Worm (Caenorhabditis elegans) whole organism, midembryonic: ENCODE data around the gene R186.8.

Experiments
- T22C8.4 ChIP-seq: fragments of 200-800 bp; sonication (Bioruptor generic); IDR thresholded peaks from 2 replicates; pipeline ENCODE4 v1.3.6; 2022; ENCODE audit warnings: missing genetic modification characterization, missing compliant biosample characterization
- med-1 ChIP-seq: sonication (generic microtip); optimal IDR thresholded peaks from 2 replicates; lab custom pipeline; 2017; ENCODE audit warnings: missing genetic modification characterization, mild to moderate bottlenecking, missing compliant biosample characterization, antibody characterized with exemption, missing genetic modification reagents; ENCODE audit not compliant: insufficient read depth
- tab-1 ChIP-seq: fragments of 200-800 bp; sonication (Bioruptor generic); IDR thresholded peaks from 2 replicates; pipeline ENCODE4 v1.3.6; 2022; ENCODE audit warnings: missing genetic modification characterization, missing compliant biosample characterization
- ztf-29 ChIP-seq: fragments of 200-800 bp; sonication (Bioruptor generic); IDR thresholded peaks from 2 replicates; pipeline ENCODE4 v1.3.6; 2022; ENCODE audit warnings: missing genetic modification reagents, missing genetic modification characterization, missing compliant biosample characterization

DNA sequence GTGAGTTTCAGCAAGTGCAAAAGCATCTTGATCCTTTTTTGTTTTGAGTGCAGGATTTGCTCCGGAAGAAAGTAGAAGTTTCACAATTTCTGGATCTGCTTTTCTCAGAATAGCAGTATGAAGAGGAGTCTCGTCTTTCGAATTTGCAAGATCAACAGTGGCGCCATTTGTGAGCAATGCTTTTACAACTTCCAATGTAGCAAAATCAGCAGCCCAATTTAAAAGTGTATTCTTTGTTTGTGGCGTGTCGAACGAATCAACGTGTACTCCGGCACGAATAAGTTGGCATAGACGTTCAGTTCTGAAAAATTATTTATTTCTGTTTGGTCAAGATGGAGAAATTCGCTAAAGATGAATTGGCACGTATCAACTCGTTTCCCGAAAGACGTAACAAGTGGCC, 18.2 kb downstream of the R186.8 start, which contains the start of gene T16G1.13:
- TF ChIP-seq tab-1 (GFP tag; lab: Robert Waterston, UW) (no peak), ztf-29 (GFP tag; lab: Robert Waterston, UW) (no peak), T22C8.4 (GFP tag; lab: Robert Waterston, UW) (no peak), med-1 (GFP tag; lab: Kevin White, UChicago) (no peak)
